Worm (Caenorhabditis elegans) whole organism, young adult: Measurements from ENCODE around the gene ccf-1.

Experiments
- B0035.1 ChIP-seq: sonication (generic microtip); optimal IDR thresholded peaks from 2 replicates; lab custom pipeline; 2016; ENCODE audit warnings: missing genetic modification characterization, mild to moderate bottlenecking, missing compliant biosample characterization, missing genotype, missing genetic modification reagents
- C17E4.6 ChIP-seq: fragments of 200-800 bp; sonication (Bioruptor generic); IDR thresholded peaks from 2 replicates; pipeline ENCODE4 v1.3.6; 2022; ENCODE audit warnings: missing genetic modification reagents, missing genetic modification characterization, missing compliant biosample characterization
- D2030.7 ChIP-seq: fragments of 200-800 bp; sonication (Bioruptor generic); IDR thresholded peaks from 2 replicates; pipeline ENCODE4 v1.3.6; 2022; ENCODE audit warnings: missing genetic modification reagents, missing genetic modification characterization, missing compliant biosample characterization
- F10E7.11 ChIP-seq: sonication (generic microtip); optimal IDR thresholded peaks from 2 replicates; lab custom pipeline; 2017; ENCODE audit warnings: mild to moderate bottlenecking, missing genetic modification characterization, moderate library complexity, missing compliant biosample characterization
- F57C9.4 ChIP-seq: sonication (generic microtip); optimal IDR thresholded peaks from 2 replicates; lab custom pipeline; 2017; ENCODE audit warnings: mild to moderate bottlenecking, missing genetic modification characterization, missing compliant biosample characterization
- K12H6.12 ChIP-seq: fragments of 200-800 bp; sonication (Bioruptor generic); optimal IDR thresholded peaks from 2 replicates; lab custom pipeline; 2018; ENCODE audit warnings: mild to moderate bottlenecking, missing genetic modification characterization, missing compliant biosample characterization
- akir-1 ChIP-seq: fragments of 200-800 bp; sonication (Bioruptor generic); optimal IDR thresholded peaks from 2 replicates; lab custom pipeline; 2018; ENCODE audit warnings: mild to moderate bottlenecking, missing genetic modification characterization, moderate library complexity, missing compliant biosample characterization
- ama-1 ChIP-seq, 3 experiments: fragments of 150-350 bp in 1 of 3; sonication (generic microtip) in 2 of 3; optimal IDR thresholded peaks; 2 replicates each; lab custom pipeline; 2014 to 2018; ENCODE audit warnings: missing biosample characterization in 2 of 3, missing genetic modification characterization in 2 of 3, missing genetic modification reagents in 2 of 3
- aptf-2 ChIP-seq: fragments of 200-800 bp; sonication (Bioruptor generic); conservative IDR thresholded peaks from 2 replicates; pipeline ENCODE4 v1.3.6; 2022; ENCODE audit warnings: missing genetic modification reagents, missing genetic modification characterization, missing compliant biosample characterization
- aptf-3 ChIP-seq: fragments of 200-800 bp; sonication (Bioruptor generic); IDR thresholded peaks from 2 replicates; pipeline ENCODE4 v1.3.6; 2022; ENCODE audit warnings: missing genetic modification characterization, missing compliant biosample characterization
- athp-1 ChIP-seq: sonication (generic microtip); optimal IDR thresholded peaks from 2 replicates; lab custom pipeline; 2017; ENCODE audit warnings: mild to moderate bottlenecking, missing genetic modification characterization, missing compliant biosample characterization
- attf-5 ChIP-seq: fragments of 200-800 bp; sonication (Bioruptor generic); optimal IDR thresholded peaks from 2 replicates; lab custom pipeline; 2018; ENCODE audit warnings: mild to moderate bottlenecking, missing genetic modification characterization, missing compliant biosample characterization
- bed-1 ChIP-seq: fragments of 200-800 bp; sonication (Bioruptor generic); IDR thresholded peaks from 2 replicates; pipeline ENCODE4 v1.3.6; 2022; ENCODE audit warnings: missing genetic modification reagents, missing genetic modification characterization, missing compliant biosample characterization
- cebp-2 ChIP-seq: fragments of 200-800 bp; sonication (Bioruptor generic); IDR thresholded peaks from 2 replicates; pipeline ENCODE4 v1.3.6; 2022; ENCODE audit warnings: missing genetic modification characterization, missing compliant biosample characterization
- ceh-40 ChIP-seq: fragments of 200-800 bp; sonication (Bioruptor generic); IDR thresholded peaks from 2 replicates; pipeline ENCODE4 v1.3.6; 2022; ENCODE audit warnings: missing genetic modification characterization, missing compliant biosample characterization
- efl-1 ChIP-seq: fragments of 150-350 bp; optimal IDR thresholded peaks from 2 replicates; lab custom pipeline; 2014; ENCODE audit warnings: missing biosample characterization, missing genetic modification reagents, missing genetic modification characterization
- egl-18 ChIP-seq: fragments of 200-800 bp; sonication (Bioruptor generic); IDR thresholded peaks from 2 replicates; pipeline ENCODE4 v1.3.6; 2022; ENCODE audit warnings: missing genetic modification reagents, missing genetic modification characterization, missing compliant biosample characterization
- egl-44 ChIP-seq: fragments of 200-800 bp; sonication (Bioruptor generic); IDR thresholded peaks from 2 replicates; pipeline ENCODE4 v1.3.6; 2022; ENCODE audit warnings: missing genetic modification reagents, missing genetic modification characterization, missing compliant biosample characterization
- ets-4 ChIP-seq: fragments of 200-800 bp; sonication (Bioruptor generic); optimal IDR thresholded peaks from 2 replicates; lab custom pipeline; 2018; ENCODE audit warnings: mild to moderate bottlenecking, missing genetic modification characterization, missing compliant biosample characterization
- hlh-26 ChIP-seq: fragments of 200-800 bp; sonication (Bioruptor generic); conservative IDR thresholded peaks from 2 replicates; pipeline ENCODE4 v1.3.6; 2022; ENCODE audit warnings: missing genetic modification reagents, missing genetic modification characterization, missing compliant biosample characterization
- hmg-20 ChIP-seq: fragments of 200-800 bp; sonication (Bioruptor generic); IDR thresholded peaks from 2 replicates; pipeline ENCODE4 v1.3.6; 2022; ENCODE audit warnings: missing genetic modification reagents, missing genetic modification characterization, missing compliant biosample characterization
- hsf-1 ChIP-seq: fragments of 200-800 bp; sonication (Bioruptor generic); IDR thresholded peaks from 2 replicates; pipeline ENCODE4 v1.3.6; 2022; ENCODE audit warnings: missing genetic modification reagents, missing genetic modification characterization, missing compliant biosample characterization
- let-526 ChIP-seq: fragments of 200-800 bp; sonication (Bioruptor generic); IDR thresholded peaks from 2 replicates; pipeline ENCODE4 v1.3.6; 2022; ENCODE audit warnings: missing genetic modification reagents, missing genetic modification characterization, missing compliant biosample characterization
- lin-26 ChIP-seq: fragments of 200-800 bp; sonication (Bioruptor generic); IDR thresholded peaks from 2 replicates; pipeline ENCODE4 v1.3.6; 2022; ENCODE audit warnings: missing genetic modification reagents, missing genetic modification characterization, missing compliant biosample characterization
- lin-54 ChIP-seq: fragments of 200-800 bp; sonication (Bioruptor generic); optimal IDR thresholded peaks from 2 replicates; lab custom pipeline; 2018; ENCODE audit warnings: mild to moderate bottlenecking, missing genetic modification characterization, missing compliant biosample characterization
- lir-1 ChIP-seq: fragments of 200-800 bp; sonication (Bioruptor generic); conservative IDR thresholded peaks from 2 replicates; pipeline ENCODE4 v1.3.6; 2022; ENCODE audit warnings: missing genetic modification reagents, missing genetic modification characterization, missing compliant biosample characterization
- madf-8 ChIP-seq: fragments of 200-800 bp; sonication (Bioruptor generic); conservative IDR thresholded peaks from 2 replicates; pipeline ENCODE4 v1.3.6; 2022; ENCODE audit warnings: missing genetic modification reagents, missing genetic modification characterization, missing compliant biosample characterization
- mel-28 ChIP-seq: sonication (generic microtip); optimal IDR thresholded peaks from 2 replicates; lab custom pipeline; 2016; ENCODE audit warnings: borderline replicate concordance, mild to moderate bottlenecking, missing genetic modification characterization, missing compliant biosample characterization
- nfya-2 ChIP-seq: fragments of 200-800 bp; sonication (Bioruptor generic); IDR thresholded peaks from 2 replicates; pipeline ENCODE4 v1.3.6; 2022; ENCODE audit warnings: missing genetic modification reagents, missing genetic modification characterization, missing compliant biosample characterization
- nhr-120 ChIP-seq: fragments of 200-800 bp; sonication (Bioruptor generic); IDR thresholded peaks from 2 replicates; pipeline ENCODE4 v1.3.6; 2022; ENCODE audit warnings: missing genetic modification characterization, missing compliant biosample characterization
- nhr-27 ChIP-seq: fragments of 200-800 bp; sonication (Bioruptor generic); optimal IDR thresholded peaks from 2 replicates; lab custom pipeline; 2018; ENCODE audit warnings: mild to moderate bottlenecking, missing genetic modification characterization, moderate library complexity, missing compliant biosample characterization
- rec-8 ChIP-seq, 2 experiments: sonication (generic microtip); optimal IDR thresholded peaks; 2 replicates each; lab custom pipeline; 2016; ENCODE audit warnings: mild to moderate bottlenecking in 2 of 2, missing genetic modification characterization in 2 of 2, missing genetic modification reagents in 2 of 2, missing genotype in 2 of 2, missing biosample characterization in 1 of 2, missing compliant biosample characterization in 1 of 2, moderate library complexity in 1 of 2
- repo-1 ChIP-seq: sonication (generic microtip); optimal IDR thresholded peaks from 2 replicates; lab custom pipeline; 2017; ENCODE audit warnings: mild to moderate bottlenecking, missing genetic modification characterization, missing compliant biosample characterization
- sptf-2 ChIP-seq: fragments of 200-800 bp; sonication (Bioruptor generic); optimal IDR thresholded peaks from 2 replicates; lab custom pipeline; 2018; ENCODE audit warnings: mild to moderate bottlenecking, missing genetic modification characterization, missing compliant biosample characterization
- tbx-9 ChIP-seq: sonication (generic microtip); optimal IDR thresholded peaks from 2 replicates; lab custom pipeline; 2016; ENCODE audit warnings: borderline replicate concordance, missing genetic modification characterization, inconsistent platforms, missing compliant biosample characterization
- xnd-1 ChIP-seq: sonication (generic microtip); optimal IDR thresholded peaks from 2 replicates; lab custom pipeline; 2016; ENCODE audit warnings: missing genotype, missing genetic modification reagents, missing genetic modification characterization, missing compliant biosample characterization
- ztf-18 ChIP-seq: sonication (generic microtip); optimal IDR thresholded peaks from 2 replicates; lab custom pipeline; 2016; ENCODE audit warnings: missing genotype, mild to moderate bottlenecking, missing genetic modification characterization, missing compliant biosample characterization
- ztf-26 ChIP-seq: sonication (generic microtip); optimal IDR thresholded peaks from 2 replicates; lab custom pipeline; 2017; ENCODE audit warnings: missing genetic modification characterization, missing compliant biosample characterization
- ztf-6 ChIP-seq: fragments of 200-800 bp; sonication (Bioruptor generic); IDR thresholded peaks from 2 replicates; pipeline ENCODE4 v1.3.6; 2022; ENCODE audit warnings: missing genetic modification reagents, missing genetic modification characterization, missing compliant biosample characterization

The ccf-1 gene

ce11 chrIII:11909778-11910177 lies 10.3 kb downstream of the ccf-1 start, which contains the start of gene faah-4:
Gene faah-4, minus strand, starts transcription at chrIII:11909878.
- TF ChIP-seq nfya-2 (GFP tag; lab: Robert Waterston, UW) (no peak), egl-18 (GFP tag; lab: Robert Waterston, UW) (no peak), egl-44 (GFP tag; lab: Robert Waterston, UW) (no peak), K12H6.12 (tag; lab: Kevin White, UChicago) (no peak), cebp-2 (no peak), ztf-26 (tag; lab: Kevin White, UChicago) (no peak), nhr-27 (tag; lab: Kevin White, UChicago) (no peak), B0035.1 (tag; lab: Kevin White, UChicago) (no peak), mel-28 (tag; lab: Kevin White, UChicago) (no peak), efl-1 (GFP tag; lab: Kevin White, UChicago) (no peak), xnd-1 (no peak), lin-26 (GFP tag; lab: Robert Waterston, UW) (no peak), hlh-26 (no peak), hmg-20 (no peak), ceh-40 (no peak), sptf-2 (no peak), ztf-6 (GFP tag; lab: Robert Waterston, UW) (no peak), ets-4 (GFP tag; lab: Kevin White, UChicago) (no peak)

ce11 chrIII:11908660-11909059 lies 11.4 kb downstream of the ccf-1 start, which contains the start of gene fbxb-24:
Gene fbxb-24, plus strand, starts transcription at chrIII:11908960.
- TF ChIP-seq rec-8 (tag; optimal IDR thresholded peaks at IDR 0.05; lab: Kevin White, UChicago): no peak
- TF ChIP-seq aptf-2 (GFP tag; lab: Robert Waterston, UW): no peak
- no peak for TF ChIP-seq F10E7.11 (tag; lab: Kevin White, UChicago)
- no peak for TF ChIP-seq repo-1 (tag; lab: Kevin White, UChicago)
- TF ChIP-seq lin-54 (GFP tag; lab: Kevin White, UChicago): no peak
- no peak for TF ChIP-seq akir-1
- TF ChIP-seq ztf-6 (GFP tag; lab: Robert Waterston, UW): no peak
- TF ChIP-seq efl-1 (GFP tag; lab: Kevin White, UChicago): no peak
- no peak for TF ChIP-seq ztf-18
- no peak for TF ChIP-seq lir-1 (GFP tag; lab: Robert Waterston, UW)
- TF ChIP-seq aptf-3 (GFP tag; lab: Robert Waterston, UW): no peak
- TF ChIP-seq nhr-120 (GFP tag; lab: Robert Waterston, UW): no peak
- no peak for TF ChIP-seq bed-1 (GFP tag; lab: Robert Waterston, UW)
- TF ChIP-seq ama-1 (optimal IDR thresholded peaks at IDR 0.05; lab: Kevin White, UChicago): no peak
- no peak for TF ChIP-seq ama-1 (GFP tag; optimal IDR thresholded peaks at IDR 0.05; lab: Kevin White, UChicago)
- TF ChIP-seq xnd-1: no peak
- no peak for TF ChIP-seq F57C9.4 (tag; lab: Kevin White, UChicago)

ce11 chrIII:11907177-11907576 lies 12.9 kb downstream of the ccf-1 start, which contains the start of gene sdz-33:
Gene sdz-33, plus strand, starts transcription at chrIII:11907477.
- TF ChIP-seq athp-1 (no peak), D2030.7 (GFP tag; lab: Robert Waterston, UW) (no peak), attf-5 (GFP tag; lab: Kevin White, UChicago) (no peak), tbx-9 (tag; lab: Kevin White, UChicago) (no peak), let-526 (no peak), lir-1 (GFP tag; lab: Robert Waterston, UW) (no peak), C17E4.6 (GFP tag; lab: Robert Waterston, UW) (no peak), lin-54 (GFP tag; lab: Kevin White, UChicago) (no peak), hsf-1 (no peak), madf-8 (GFP tag; lab: Robert Waterston, UW) (no peak), aptf-3 (GFP tag; lab: Robert Waterston, UW) (no peak)
